Worm (Caenorhabditis elegans) whole organism, young adult: ENCODE data around the gene F39F10.2.

Experiments used
- aptf-3 ChIP-seq: fragments of 200-800 bp; sonication (Bioruptor generic); IDR thresholded peaks from 2 replicates; pipeline ENCODE4 v1.3.6; 2022; ENCODE audit warnings: missing genetic modification characterization, missing compliant biosample characterization
- attf-5 ChIP-seq: fragments of 200-800 bp; sonication (Bioruptor generic); optimal IDR thresholded peaks from 2 replicates; lab custom pipeline; 2018; ENCODE audit warnings: mild to moderate bottlenecking, missing genetic modification characterization, missing compliant biosample characterization
- dpl-1 ChIP-seq: fragments of 150-350 bp; optimal IDR thresholded peaks from 2 replicates; lab custom pipeline; 2014; ENCODE audit warnings: missing biosample characterization, missing genetic modification reagents, missing genetic modification characterization
- gei-17 ChIP-seq: fragments of 200-800 bp; sonication (Bioruptor generic); optimal IDR thresholded peaks from 2 replicates; lab custom pipeline; 2018; ENCODE audit warnings: mild to moderate bottlenecking, missing genetic modification characterization, missing compliant biosample characterization
- let-526 ChIP-seq: fragments of 200-800 bp; sonication (Bioruptor generic); IDR thresholded peaks from 2 replicates; pipeline ENCODE4 v1.3.6; 2022; ENCODE audit warnings: missing genetic modification reagents, missing genetic modification characterization, missing compliant biosample characterization
- nhr-80 ChIP-seq: sonication (generic microtip); optimal IDR thresholded peaks from 2 replicates; lab custom pipeline; 2016; ENCODE audit warnings: missing genetic modification characterization, missing compliant biosample characterization
- pha-4 ChIP-seq: fragments of 150-350 bp; sonication (generic microtip); optimal IDR thresholded peaks from 2 replicates; lab custom pipeline; 2014; ENCODE audit warnings: missing biosample characterization, missing genetic modification reagents, missing genetic modification characterization
- rcor-1 ChIP-seq: fragments of 200-800 bp; sonication (Bioruptor generic); IDR thresholded peaks from 2 replicates; pipeline ENCODE4 v1.3.6; 2022; ENCODE audit warnings: missing genetic modification reagents, missing genetic modification characterization, missing compliant biosample characterization
- rpc-1 ChIP-seq, 2 experiments: fragments of 150-350 bp in 1 of 2; sonication (generic microtip) in 1 of 2; optimal IDR thresholded peaks; 2 replicates each; lab custom pipeline; 2014 to 2018; ENCODE audit warnings: missing biosample characterization in 1 of 2, missing genetic modification characterization in 1 of 2, missing genetic modification reagents in 1 of 2, missing genotype in 1 of 2
- snpc-4 ChIP-seq, 5 experiments: fragments of 150-350 bp in 1 of 5; sonication (generic microtip) in 4 of 5; optimal IDR thresholded peaks; 2 replicates each; lab custom pipeline; 2014 to 2018; ENCODE audit warnings: missing genetic modification characterization in 5 of 5, missing biosample characterization in 3 of 5, antibody characterized with exemption in 2 of 5, mild to moderate bottlenecking in 2 of 5, missing compliant biosample characterization in 2 of 5, missing genotype in 2 of 5, moderate library complexity in 2 of 5, missing genetic modification reagents in 1 of 5
- unc-62 ChIP-seq: fragments of 150-350 bp; optimal IDR thresholded peaks from 2 replicates; lab custom pipeline; 2014; ENCODE audit warnings: missing biosample characterization, missing genetic modification reagents, missing genetic modification characterization

DNA sequence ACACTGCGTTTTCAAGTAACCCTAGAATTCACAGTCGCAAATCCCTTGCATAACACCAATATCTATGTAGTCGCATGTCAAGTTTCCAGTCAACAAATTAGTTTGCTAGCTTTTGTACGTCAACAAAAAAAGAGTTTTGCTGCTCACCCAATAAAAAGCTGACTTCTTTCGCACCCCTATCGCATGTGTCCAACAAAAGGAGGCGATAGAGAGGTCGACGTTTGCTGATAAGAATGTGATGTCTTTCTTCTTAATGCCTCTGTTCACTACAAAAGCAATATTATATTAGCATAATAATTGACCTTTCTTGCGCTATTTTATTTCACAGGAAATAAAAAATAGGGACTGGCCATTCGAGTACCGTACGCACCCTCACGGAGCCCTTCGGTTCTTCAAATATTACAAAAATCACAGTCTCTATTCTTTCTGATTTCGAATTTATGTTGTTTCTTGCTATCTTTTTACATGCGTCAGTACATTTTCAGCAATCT is 34.7 kb upstream of the F39F10.2 start, which contains the start of gene T20F7.3:
- TF ChIP-seq attf-5 (GFP tag; lab: Kevin White, UChicago), result no peak
- no peak for TF ChIP-seq rpc-1 (optimal IDR thresholded peaks at IDR 0.05; lab: Kevin White, UChicago)
- no peak for TF ChIP-seq rpc-1 (tag; optimal IDR thresholded peaks at IDR 0.05; lab: Kevin White, UChicago)
- no peak for TF ChIP-seq let-526 (GFP tag; lab: Robert Waterston, UW)
- TF ChIP-seq rcor-1 (GFP tag; lab: Robert Waterston, UW), result no peak
- no peak for TF ChIP-seq gei-17
- TF ChIP-seq aptf-3 (GFP tag; lab: Robert Waterston, UW), result no peak
- no peak for TF ChIP-seq snpc-4 (GFP tag; optimal IDR thresholded peaks at IDR 0.05; lab: Kevin White, UChicago)
- no peak for TF ChIP-seq snpc-4 (tag; optimal IDR thresholded peaks at IDR 0.05; lab: Kevin White, UChicago)
- no peak for TF ChIP-seq pha-4 (tag; lab: Kevin White, UChicago)
- peak; percentile 65 for TF ChIP-seq nhr-80 (tag; lab: Kevin White, UChicago)
- no peak for TF ChIP-seq dpl-1
- no peak for TF ChIP-seq unc-62 (GFP tag; lab: Kevin White, UChicago)
